Worm (Caenorhabditis elegans) whole organism, midembryonic: ENCODE data around the gene F53H1.4.

Experiments
- cog-1 ChIP-seq: sonication (generic microtip); optimal IDR thresholded peaks from 2 replicates; lab custom pipeline; 2016; ENCODE audit warnings: missing genetic modification characterization, missing compliant biosample characterization
- flt-1 ChIP-seq: fragments of 200-800 bp; sonication (Bioruptor generic); IDR thresholded peaks from 2 replicates; pipeline ENCODE4 v1.3.6; 2022; ENCODE audit warnings: missing genetic modification characterization, missing compliant biosample characterization
- klf-2 ChIP-seq: fragments of 200-800 bp; sonication (Bioruptor generic); conservative IDR thresholded peaks from 2 replicates; pipeline ENCODE4 v1.3.6; 2022; ENCODE audit warnings: missing genetic modification reagents, missing genetic modification characterization, missing compliant biosample characterization
- med-1 ChIP-seq: sonication (generic microtip); optimal IDR thresholded peaks from 2 replicates; lab custom pipeline; 2017; ENCODE audit warnings: missing genetic modification characterization, mild to moderate bottlenecking, missing compliant biosample characterization, antibody characterized with exemption, missing genetic modification reagents; ENCODE audit not compliant: insufficient read depth
- ref-1 ChIP-seq: fragments of 200-800 bp; sonication (Bioruptor generic); conservative IDR thresholded peaks from 2 replicates; pipeline ENCODE4 v1.3.6; 2022; ENCODE audit warnings: missing genetic modification reagents, missing genetic modification characterization, missing compliant biosample characterization
- tab-1 ChIP-seq: fragments of 200-800 bp; sonication (Bioruptor generic); IDR thresholded peaks from 2 replicates; pipeline ENCODE4 v1.3.6; 2022; ENCODE audit warnings: missing genetic modification characterization, missing compliant biosample characterization
- ztf-23 ChIP-seq: fragments of 200-800 bp; sonication (Bioruptor generic); IDR thresholded peaks from 2 replicates; pipeline ENCODE4 v1.3.6; 2022; ENCODE audit warnings: missing genetic modification reagents, missing genetic modification characterization, missing compliant biosample characterization
- ztf-29 ChIP-seq: fragments of 200-800 bp; sonication (Bioruptor generic); IDR thresholded peaks from 2 replicates; pipeline ENCODE4 v1.3.6; 2022; ENCODE audit warnings: missing genetic modification reagents, missing genetic modification characterization, missing compliant biosample characterization

DNA sequence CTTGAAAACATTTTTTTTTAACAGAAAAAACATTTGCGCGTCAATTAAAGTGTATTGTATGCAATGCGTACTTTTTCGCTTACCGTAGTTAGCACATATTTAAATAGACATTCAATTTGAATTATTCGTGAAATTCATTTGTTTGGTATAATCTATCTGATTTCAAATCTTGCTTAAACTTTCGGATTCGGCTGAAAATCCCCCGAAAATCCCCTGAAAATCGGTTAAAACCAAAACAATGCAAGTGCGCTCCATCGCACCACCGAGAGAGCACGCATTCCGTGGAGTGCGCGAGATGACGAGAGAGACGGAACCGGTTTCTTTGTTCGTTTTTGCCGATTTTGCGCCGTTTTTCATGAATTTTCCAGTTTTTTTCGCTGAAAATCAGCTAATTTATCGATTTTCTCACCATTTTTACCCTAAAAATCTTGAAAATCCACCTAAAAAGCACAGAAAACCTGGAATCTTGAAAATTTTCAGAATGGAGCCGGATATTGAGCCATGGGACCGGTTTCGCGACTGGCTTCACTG is 18.8 kb downstream of the F53H1.4 start, which contains the start of gene F53H1.3:
- no peak for TF ChIP-seq tab-1 (GFP tag; lab: Robert Waterston, UW)
- no peak for TF ChIP-seq flt-1 (GFP tag; lab: Robert Waterston, UW)
- no peak for TF ChIP-seq ztf-23 (GFP tag; lab: Robert Waterston, UW)
- no peak for TF ChIP-seq med-1 (GFP tag; lab: Kevin White, UChicago)
- TF ChIP-seq klf-2 (GFP tag; lab: Robert Waterston, UW): no peak
- TF ChIP-seq ref-1 (GFP tag; lab: Robert Waterston, UW): no peak
- TF ChIP-seq ztf-29: no peak
- no peak for TF ChIP-seq cog-1 (tag; lab: Kevin White, UChicago)
